Worm (Caenorhabditis elegans) whole organism, late embryonic: ENCODE results near the gene srg-23.

ENCODE experiments used
- K02D7.2 ChIP-seq: sonication (generic microtip); optimal IDR thresholded peaks from 2 replicates; lab custom pipeline; 2017; ENCODE audit warnings: mild to moderate bottlenecking, missing genetic modification characterization, missing compliant biosample characterization
- K09A11.1 ChIP-seq: sonication (generic microtip); optimal IDR thresholded peaks from 2 replicates; lab custom pipeline; 2017; ENCODE audit warnings: antibody characterized with exemption, mild to moderate bottlenecking, missing genetic modification characterization, missing compliant biosample characterization; ENCODE audit not compliant: insufficient read depth
- ahr-1 ChIP-seq: sonication (generic microtip); optimal IDR thresholded peaks from 2 replicates; lab custom pipeline; 2016; ENCODE audit warnings: missing genetic modification characterization, missing compliant biosample characterization
- ama-1 ChIP-seq: fragments of 150-350 bp; optimal IDR thresholded peaks from 2 replicates; lab custom pipeline; 2014
- ceh-14 ChIP-seq: sonication (generic microtip); optimal IDR thresholded peaks from 2 replicates; lab custom pipeline; 2016; ENCODE audit warnings: missing genotype, missing genetic modification characterization, missing compliant biosample characterization
- ceh-18 ChIP-seq: sonication (generic microtip); optimal IDR thresholded peaks from 2 replicates; lab custom pipeline; 2016; ENCODE audit warnings: missing genetic modification characterization, missing compliant biosample characterization
- ceh-24 ChIP-seq: sonication (generic microtip); optimal IDR thresholded peaks from 2 replicates; lab custom pipeline; 2016; ENCODE audit warnings: mild to moderate bottlenecking, missing genetic modification characterization, missing compliant biosample characterization
- ceh-34 ChIP-seq: sonication (generic microtip); optimal IDR thresholded peaks from 2 replicates; lab custom pipeline; 2016; ENCODE audit warnings: mild to moderate bottlenecking, missing genetic modification characterization, missing compliant biosample characterization
- ceh-48 ChIP-seq: sonication (generic microtip); optimal IDR thresholded peaks from 2 replicates; lab custom pipeline; 2016; ENCODE audit warnings: missing genetic modification characterization, inconsistent platforms, missing compliant biosample characterization
- ceh-6 ChIP-seq: fragments of 200-800 bp; sonication (Bioruptor generic); optimal IDR thresholded peaks from 2 replicates; lab custom pipeline; 2018; ENCODE audit warnings: mild to moderate bottlenecking, missing genetic modification characterization, missing compliant biosample characterization
- che-1 ChIP-seq: sonication (generic microtip); optimal IDR thresholded peaks from 2 replicates; lab custom pipeline; 2016; ENCODE audit warnings: mild to moderate bottlenecking, missing genetic modification characterization, missing compliant biosample characterization
- dmd-4 ChIP-seq: sonication (generic microtip); optimal IDR thresholded peaks from 2 replicates; lab custom pipeline; 2016; ENCODE audit warnings: borderline replicate concordance, missing genetic modification characterization, missing compliant biosample characterization
- dve-1 ChIP-seq: sonication (generic microtip); optimal IDR thresholded peaks from 2 replicates; lab custom pipeline; 2017; ENCODE audit warnings: antibody characterized with exemption, mild to moderate bottlenecking, missing genetic modification characterization, missing compliant biosample characterization
- elt-2 ChIP-seq: sonication (generic microtip); optimal IDR thresholded peaks from 2 replicates; lab custom pipeline; 2016; ENCODE audit warnings: missing genetic modification reagents, missing genetic modification characterization, missing compliant biosample characterization
- fax-1 ChIP-seq: sonication (generic microtip); optimal IDR thresholded peaks from 2 replicates; lab custom pipeline; 2016; ENCODE audit warnings: missing genotype, missing genetic modification characterization, missing compliant biosample characterization
- fkh-10 ChIP-seq: fragments of 150-350 bp; optimal IDR thresholded peaks from 2 replicates; lab custom pipeline; 2014; ENCODE audit warnings: missing biosample characterization, missing genetic modification reagents, missing genetic modification characterization
- gmeb-2 ChIP-seq: sonication (generic microtip); optimal IDR thresholded peaks from 2 replicates; lab custom pipeline; 2016; ENCODE audit warnings: missing genetic modification characterization, inconsistent platforms, missing compliant biosample characterization
- hlh-15 ChIP-seq: sonication (generic microtip); optimal IDR thresholded peaks from 2 replicates; lab custom pipeline; 2016; ENCODE audit warnings: missing genetic modification characterization, missing compliant biosample characterization
- mec-3 ChIP-seq: sonication (generic microtip); optimal IDR thresholded peaks from 2 replicates; lab custom pipeline; 2016; ENCODE audit warnings: borderline replicate concordance, missing genetic modification characterization, missing compliant biosample characterization
- nfya-1 ChIP-seq: sonication (generic microtip); optimal IDR thresholded peaks from 2 replicates; lab custom pipeline; 2017; ENCODE audit warnings: missing genetic modification characterization, mild to moderate bottlenecking, missing compliant biosample characterization, antibody characterized with exemption, moderate library complexity
- nhr-232 ChIP-seq: sonication (generic microtip); optimal IDR thresholded peaks from 2 replicates; lab custom pipeline; 2016; ENCODE audit warnings: missing genetic modification characterization, missing compliant biosample characterization
- pag-3 ChIP-seq: sonication (generic microtip); optimal IDR thresholded peaks from 2 replicates; lab custom pipeline; 2016; ENCODE audit warnings: missing compliant biosample characterization, missing genetic modification characterization, borderline replicate concordance
- pha-2 ChIP-seq: sonication (generic microtip); optimal IDR thresholded peaks from 2 replicates; lab custom pipeline; 2017; ENCODE audit warnings: mild to moderate bottlenecking, missing genetic modification characterization, missing compliant biosample characterization
- pros-1 ChIP-seq: fragments of 150-350 bp; optimal IDR thresholded peaks from 2 replicates; lab custom pipeline; 2014; ENCODE audit warnings: missing biosample characterization, missing genetic modification reagents, missing genetic modification characterization
- ref-2 ChIP-seq: sonication (generic microtip); optimal IDR thresholded peaks from 2 replicates; lab custom pipeline; 2016; ENCODE audit warnings: missing genetic modification characterization, missing compliant biosample characterization
- rnt-1 ChIP-seq: sonication (generic microtip); optimal IDR thresholded peaks from 2 replicates; lab custom pipeline; 2016; ENCODE audit warnings: missing genetic modification characterization, missing compliant biosample characterization
- sox-4 ChIP-seq: sonication (generic microtip); optimal IDR thresholded peaks from 2 replicates; lab custom pipeline; 2017; ENCODE audit warnings: mild to moderate bottlenecking, missing genetic modification characterization, inconsistent platforms, missing compliant biosample characterization
- tbx-2 ChIP-seq: sonication (generic microtip); optimal IDR thresholded peaks from 2 replicates; lab custom pipeline; 2016; ENCODE audit warnings: missing genetic modification characterization, missing compliant biosample characterization
- ttx-3 ChIP-seq: sonication (generic microtip); optimal IDR thresholded peaks from 2 replicates; lab custom pipeline; 2016; ENCODE audit warnings: missing genetic modification reagents, missing genetic modification characterization, missing compliant biosample characterization
- zip-5 ChIP-seq: sonication (generic microtip); optimal IDR thresholded peaks from 2 replicates; lab custom pipeline; 2016; ENCODE audit warnings: missing genetic modification characterization, missing compliant biosample characterization

srg-23 gene

DNA sequence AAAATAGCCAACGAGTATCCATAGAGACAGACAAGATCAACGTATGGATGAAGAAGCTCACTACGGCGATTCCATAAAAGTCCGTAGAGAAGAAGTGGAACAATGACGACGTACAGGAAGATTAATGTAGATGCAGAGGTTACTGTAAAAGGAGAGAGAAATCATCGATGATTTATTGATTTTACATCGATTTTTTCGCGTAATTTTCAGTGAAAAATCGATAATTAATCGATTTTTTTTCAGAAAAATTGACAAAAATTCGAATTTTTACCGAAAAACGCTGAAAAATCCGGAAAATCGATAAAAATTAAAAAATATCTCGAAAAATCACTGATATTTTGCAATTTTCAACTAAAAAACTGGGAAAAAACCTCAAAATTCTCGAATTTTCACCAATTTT lies 29.6 kb downstream of the srg-23 start:
- TF ChIP-seq dve-1 (tag; lab: Kevin White, UChicago): no peak
- no peak for TF ChIP-seq ahr-1 (tag; lab: Kevin White, UChicago)
- no peak for TF ChIP-seq ama-1 (lab: Kevin White, UChicago)
- no peak for TF ChIP-seq hlh-15 (tag; lab: Kevin White, UChicago)
- no peak for TF ChIP-seq pag-3 (tag; lab: Kevin White, UChicago)
- TF ChIP-seq ceh-34 (tag; lab: Kevin White, UChicago): no peak
- TF ChIP-seq tbx-2 (tag; lab: Kevin White, UChicago): no peak
- TF ChIP-seq ceh-48 (tag; lab: Kevin White, UChicago): peak; percentile 15

DNA sequence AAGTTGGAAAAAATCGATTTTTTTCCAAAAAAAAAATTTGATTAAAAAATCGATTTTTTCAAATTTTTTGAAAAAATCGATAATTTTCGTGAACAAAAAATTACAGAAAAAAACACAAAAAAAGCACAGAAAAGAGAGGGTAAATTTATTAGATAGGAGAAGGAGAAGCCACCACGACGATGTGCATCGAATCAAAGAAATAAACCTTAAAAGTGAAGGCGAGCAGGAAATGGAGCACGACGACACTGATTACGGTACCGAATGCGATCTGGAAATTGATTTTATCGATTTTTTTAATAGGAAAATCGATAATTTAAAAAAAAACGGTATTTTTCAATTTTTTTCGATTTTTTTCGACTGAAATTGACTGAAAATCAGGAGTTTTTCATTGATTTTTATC lies 30.9 kb downstream of the srg-23 start:
- TF ChIP-seq ceh-6 (GFP tag; lab: Kevin White, UChicago) (no peak), zip-5 (tag; lab: Kevin White, UChicago) (no peak), ref-2 (tag; lab: Kevin White, UChicago) (no peak), ceh-18 (tag; lab: Kevin White, UChicago) (no peak), ceh-14 (tag; lab: Kevin White, UChicago) (no peak), pros-1 (tag; lab: Kevin White, UChicago) (no peak), pha-2 (no peak), ttx-3 (tag; lab: Kevin White, UChicago) (no peak), sox-4 (tag; lab: Kevin White, UChicago) (no peak), nhr-232 (no peak), elt-2 (tag; lab: Kevin White, UChicago) (no peak), K09A11.1 (tag; lab: Kevin White, UChicago) (no peak), rnt-1 (tag; lab: Kevin White, UChicago) (no peak), che-1 (no peak)

DNA sequence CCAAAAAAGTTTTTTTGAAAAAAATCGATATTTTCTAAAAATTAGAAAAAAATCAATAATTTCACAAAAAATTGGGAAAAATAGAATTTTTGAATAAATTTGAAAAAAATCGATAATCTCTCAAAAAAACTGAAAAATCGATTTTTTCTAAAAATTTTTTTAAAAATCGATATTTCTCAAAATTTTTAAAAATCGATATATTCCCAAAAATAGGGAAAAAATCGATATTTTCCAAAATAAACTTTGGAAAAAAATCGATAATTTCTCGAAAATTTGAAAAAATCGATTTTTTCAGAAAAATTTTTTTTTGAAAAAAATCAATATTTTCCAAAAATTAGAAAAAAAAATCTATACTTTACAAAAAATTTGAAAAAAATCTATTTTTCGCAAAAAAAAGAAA lies 31.3 kb downstream of the srg-23 start:
- TF ChIP-seq nfya-1 (tag; lab: Kevin White, UChicago) (no peak), mec-3 (tag; lab: Kevin White, UChicago) (no peak), ceh-48 (tag; lab: Kevin White, UChicago) (peak; percentile 20), nhr-232 (no peak)

DNA sequence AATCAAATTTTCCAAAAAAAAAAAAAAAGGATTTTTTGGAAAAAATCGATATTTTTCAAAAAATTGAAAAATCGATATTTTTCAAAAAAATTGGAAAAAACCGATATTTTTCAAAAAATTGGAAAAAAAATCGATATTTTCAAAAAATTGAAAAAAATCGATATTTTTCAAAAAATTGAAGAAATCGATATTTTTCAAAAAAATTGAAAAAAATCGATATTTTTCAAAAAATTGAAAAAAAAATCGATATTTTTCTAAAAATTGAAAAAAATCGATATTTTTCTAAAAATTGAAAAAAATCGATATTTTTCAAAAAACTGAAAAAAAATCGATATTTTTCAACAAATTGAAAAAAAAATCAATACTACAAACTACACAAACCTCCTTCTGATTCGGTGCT lies 32.0 kb downstream of the srg-23 start:
- TF ChIP-seq ceh-24 (tag; lab: Kevin White, UChicago): no peak
- TF ChIP-seq ceh-48 (tag; lab: Kevin White, UChicago): peak; percentile 52
- no peak for TF ChIP-seq dmd-4 (tag; lab: Kevin White, UChicago)
- TF ChIP-seq pros-1 (tag; lab: Kevin White, UChicago): no peak
- no peak for TF ChIP-seq rnt-1 (tag; lab: Kevin White, UChicago)

DNA sequence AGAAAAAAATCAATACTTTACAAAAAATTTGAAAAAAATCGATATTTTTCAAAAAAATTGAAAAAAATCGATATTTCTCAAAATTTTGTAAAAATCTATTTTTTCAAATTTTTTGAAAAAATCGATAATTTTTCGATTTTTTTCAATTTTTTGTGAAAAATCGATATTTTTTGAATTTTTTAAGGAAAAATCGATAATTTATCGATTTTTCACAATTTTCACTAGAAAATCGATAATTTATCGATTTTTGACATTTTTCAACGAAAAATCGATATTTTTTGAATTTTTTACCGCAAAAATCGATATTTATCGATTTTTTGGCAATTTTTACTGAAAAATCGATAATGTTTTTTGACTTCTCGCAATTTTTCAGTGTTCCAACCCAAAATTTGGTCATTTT lies 32.6 kb downstream of the srg-23 start:
- TF ChIP-seq ceh-48 (tag; lab: Kevin White, UChicago) (peak; percentile 62), fkh-10 (GFP tag; lab: Kevin White, UChicago) (no peak)

DNA sequence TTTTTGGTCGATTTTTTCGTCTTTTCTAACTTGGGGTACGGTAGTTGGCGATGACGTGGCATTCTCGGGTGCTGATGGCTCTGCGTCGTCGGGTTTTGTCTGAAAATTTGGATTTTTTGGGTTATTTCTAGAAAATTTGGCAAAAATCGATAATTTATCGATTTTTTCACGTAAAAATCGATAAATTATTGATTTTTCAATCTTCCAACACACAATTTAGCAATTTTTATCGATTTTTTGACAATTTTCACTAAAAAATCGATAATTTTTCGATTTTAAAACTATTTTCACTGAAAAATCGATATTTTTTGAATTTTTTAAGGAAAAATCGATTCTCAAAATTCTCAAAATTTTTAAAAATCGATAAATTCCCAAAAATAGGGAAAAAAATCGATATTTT lies 33.1 kb downstream of the srg-23 start:
- no peak for TF ChIP-seq fax-1
- TF ChIP-seq pros-1 (tag; lab: Kevin White, UChicago): no peak
- no peak for TF ChIP-seq nhr-232
- no peak for TF ChIP-seq gmeb-2 (tag; lab: Kevin White, UChicago)

DNA sequence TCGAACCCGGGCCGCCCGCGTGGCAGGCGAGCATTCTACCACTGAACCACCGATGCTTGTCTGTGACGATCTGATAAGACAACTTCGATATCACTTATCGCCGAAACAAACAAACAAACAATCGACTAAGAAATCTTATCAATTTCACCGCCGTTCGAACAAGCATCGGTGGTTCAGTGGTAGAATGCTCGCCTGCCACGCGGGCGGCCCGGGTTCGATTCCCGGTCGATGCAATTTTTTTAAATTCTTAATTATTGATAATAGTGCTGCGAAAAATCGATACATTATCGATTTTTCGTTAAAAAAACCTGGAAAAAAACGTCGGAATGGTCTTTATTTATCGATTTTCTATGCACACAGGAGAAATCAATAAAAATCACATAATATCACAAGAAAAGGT lies 33.7 kb downstream of the srg-23 start:
- TF ChIP-seq elt-2 (tag; lab: Kevin White, UChicago) (peak; percentile 4), K02D7.2 (no peak)
